Fruit fly (Drosophila melanogaster) whole organism, embryonic: ENCODE results near the gene Pstk.

ENCODE experiments used
- Aef1 ChIP-seq: fragments of 200-800 bp; sonication (Bioruptor generic); IDR thresholded peaks from 3 replicates; pipeline ENCODE4 v1.3.6; 2022; ENCODE audit warnings: missing biosample characterization, missing genetic modification characterization
- Asciz ChIP-seq: fragments of 200-800 bp; sonication (Bioruptor generic); optimal IDR thresholded peaks from 2 replicates; lab custom pipeline; 2017; ENCODE audit warnings: missing biosample characterization, mild to moderate bottlenecking, missing genetic modification characterization, missing genetic modification reagents
- Atf6 ChIP-seq: fragments of 200-800 bp; sonication (Bioruptor generic); IDR thresholded peaks from 2 replicates; pipeline ENCODE4 v1.3.6; 2022; ENCODE audit warnings: missing biosample characterization, missing genetic modification characterization
- BEAF-32 ChIP-seq: fragments of 200-800 bp; sonication (Bioruptor generic); optimal IDR thresholded peaks from 3 replicates; lab custom pipeline; 2017; ENCODE audit warnings: missing biosample characterization, missing genetic modification characterization, mild to moderate bottlenecking, moderate library complexity, missing genetic modification reagents
- CG10267 ChIP-seq: fragments of 200-800 bp; sonication (Bioruptor generic); optimal IDR thresholded peaks from 2 replicates; lab custom pipeline; 2018; ENCODE audit warnings: missing biosample characterization, mild to moderate bottlenecking, missing genetic modification characterization, moderate library complexity
- CG11504 ChIP-seq: fragments of 200-800 bp; sonication (Bioruptor generic); optimal IDR thresholded peaks from 3 replicates; lab custom pipeline; 2019; ENCODE audit warnings: missing biosample characterization, mild to moderate bottlenecking, missing genetic modification characterization, moderate library complexity
- CG12155 ChIP-seq: fragments of 200-800 bp; sonication (Bioruptor generic); optimal IDR thresholded peaks from 3 replicates; lab custom pipeline; 2016; ENCODE audit warnings: missing biosample characterization, missing genetic modification characterization
- CG14050 ChIP-seq: fragments of 200-800 bp; sonication (Bioruptor generic); IDR thresholded peaks from 3 replicates; pipeline ENCODE4 v1.3.6; 2022; ENCODE audit warnings: missing biosample characterization, missing genetic modification characterization
- CG15514 ChIP-seq: fragments of 200-800 bp; sonication (Bioruptor generic); optimal IDR thresholded peaks from 3 replicates; lab custom pipeline; 2017; ENCODE audit warnings: missing biosample characterization, missing genetic modification characterization, mild to moderate bottlenecking, moderate library complexity, missing genetic modification reagents
- CG17186 ChIP-seq: fragments of 200-800 bp; sonication (Bioruptor generic); optimal IDR thresholded peaks from 3 replicates; lab custom pipeline; 2017; ENCODE audit warnings: missing biosample characterization, missing genetic modification reagents, missing genetic modification characterization
- CG17912 ChIP-seq: fragments of 200-800 bp; sonication (Bioruptor generic); optimal IDR thresholded peaks from 2 replicates; lab custom pipeline; 2018; ENCODE audit warnings: missing biosample characterization, mild to moderate bottlenecking, missing genetic modification characterization
- CG18011 ChIP-seq: fragments of 200-800 bp; sonication (Bioruptor generic); optimal IDR thresholded peaks from 2 replicates; lab custom pipeline; 2017; ENCODE audit warnings: missing biosample characterization, missing genetic modification characterization, mild to moderate bottlenecking, moderate library complexity, missing genotype
- CG2875 ChIP-seq: fragments of 200-800 bp; sonication (Bioruptor generic); optimal IDR thresholded peaks from 2 replicates; lab custom pipeline; 2017; ENCODE audit warnings: missing biosample characterization, mild to moderate bottlenecking, missing genetic modification characterization, missing genetic modification reagents
- CG2889 ChIP-seq: fragments of 200-800 bp; sonication (Bioruptor generic); IDR thresholded peaks from 3 replicates; pipeline ENCODE4 v1.3.6; 2022; ENCODE audit warnings: missing biosample characterization, missing genetic modification characterization
- CG4617 ChIP-seq: fragments of 200-800 bp; sonication (Bioruptor generic); optimal IDR thresholded peaks from 3 replicates; lab custom pipeline; 2016; ENCODE audit warnings: missing biosample characterization, missing genetic modification characterization, borderline replicate concordance
- CG4730 ChIP-seq: fragments of 200-800 bp; sonication (Bioruptor generic); IDR thresholded peaks from 2 replicates; pipeline ENCODE4 v1.3.6; 2022; ENCODE audit warnings: missing biosample characterization, missing genetic modification characterization
- CG5180 ChIP-seq: fragments of 200-800 bp; sonication (Bioruptor generic); optimal IDR thresholded peaks from 3 replicates; lab custom pipeline; 2017; ENCODE audit warnings: missing biosample characterization, missing genetic modification characterization, mild to moderate bottlenecking, moderate library complexity, missing genetic modification reagents
- CG6813 ChIP-seq: fragments of 200-800 bp; sonication (Bioruptor generic); optimal IDR thresholded peaks from 2 replicates; lab custom pipeline; 2017; ENCODE audit warnings: missing biosample characterization, missing genetic modification characterization, mild to moderate bottlenecking, moderate library complexity, missing genetic modification reagents
- CG6854 ChIP-seq: fragments of 200-800 bp; sonication (Bioruptor generic); optimal IDR thresholded peaks from 3 replicates; lab custom pipeline; 2017; ENCODE audit warnings: missing biosample characterization, mild to moderate bottlenecking, missing genetic modification characterization
- CG7556 ChIP-seq: fragments of 200-800 bp; sonication (Bioruptor generic); optimal IDR thresholded peaks from 2 replicates; lab custom pipeline; 2017; ENCODE audit warnings: missing biosample characterization, mild to moderate bottlenecking, missing genetic modification characterization
- CG7745 ChIP-seq: fragments of 200-800 bp; sonication (Bioruptor generic); optimal IDR thresholded peaks from 2 replicates; lab custom pipeline; 2018; ENCODE audit warnings: missing biosample characterization, mild to moderate bottlenecking, missing genetic modification characterization, moderate library complexity
- GATAe ChIP-seq: fragments of 200-800 bp; sonication (Bioruptor generic); conservative IDR thresholded peaks from 2 replicates; pipeline ENCODE4 v1.3.6; 2022; ENCODE audit warnings: missing biosample characterization, missing genetic modification characterization
- Hr51 ChIP-seq, 2 experiments: fragments of 200-800 bp; sonication (Bioruptor generic); optimal IDR thresholded peaks; 2 replicates in 1 of 2; 3 replicates in 1 of 2; lab custom pipeline; 2016 to 2018; ENCODE audit warnings: missing biosample characterization in 2 of 2, missing genetic modification characterization in 2 of 2, mild to moderate bottlenecking in 1 of 2, moderate library complexity in 1 of 2
- Max ChIP-seq: fragments of 200-800 bp; sonication (Bioruptor generic); optimal IDR thresholded peaks from 2 replicates; lab custom pipeline; 2016; ENCODE audit warnings: missing biosample characterization, mild to moderate bottlenecking, missing genetic modification characterization
- NC2β ChIP-seq: fragments of 200-800 bp; sonication (Bioruptor generic); optimal IDR thresholded peaks from 2 replicates; lab custom pipeline; 2016; ENCODE audit warnings: missing biosample characterization, missing genetic modification characterization
- Oli ChIP-seq: fragments of 200-800 bp; sonication (Bioruptor generic); optimal IDR thresholded peaks from 2 replicates; lab custom pipeline; 2018; ENCODE audit warnings: missing biosample characterization, mild to moderate bottlenecking, missing genetic modification characterization, moderate library complexity
- Opbp ChIP-seq: fragments of 200-800 bp; sonication (Bioruptor generic); IDR thresholded peaks from 3 replicates; pipeline ENCODE4 v1.3.6; 2022; ENCODE audit warnings: missing biosample characterization, missing genetic modification characterization; ENCODE audit not compliant: partially characterized antibody
- Poxn ChIP-seq: fragments of 200-800 bp; sonication (Bioruptor generic); IDR thresholded peaks from 2 replicates; pipeline ENCODE4 v1.3.6; 2022; ENCODE audit warnings: missing biosample characterization, missing genetic modification characterization
- Scr ChIP-seq: fragments of 200-800 bp; sonication (Bioruptor generic); IDR thresholded peaks from 2 replicates; pipeline ENCODE4 v1.3.6; 2022; ENCODE audit warnings: missing biosample characterization, missing genetic modification characterization; ENCODE audit not compliant: partially characterized antibody
- Spps ChIP-seq: fragments of 200-800 bp; sonication (Bioruptor generic); optimal IDR thresholded peaks from 2 replicates; lab custom pipeline; 2018; ENCODE audit warnings: missing biosample characterization, mild to moderate bottlenecking, missing genetic modification characterization
- aop ChIP-seq: fragments of 200-800 bp; sonication (Bioruptor generic); IDR thresholded peaks from 2 replicates; pipeline ENCODE4 v1.3.6; 2022; ENCODE audit warnings: missing biosample characterization, missing genetic modification characterization
- bowl ChIP-seq: fragments of 200-800 bp; sonication (Bioruptor generic); IDR thresholded peaks from 2 replicates; pipeline ENCODE4 v1.3.6; 2022; ENCODE audit warnings: missing biosample characterization, missing genetic modification characterization
- cad ChIP-seq: fragments of >200 bp; optimal IDR thresholded peaks from 2 replicates; lab custom pipeline; 2017; ENCODE audit warnings: missing biosample characterization, missing genetic modification characterization
- chm ChIP-seq: fragments of 200-800 bp; sonication (Bioruptor generic); IDR thresholded peaks from 2 replicates; pipeline ENCODE4 v1.3.6; 2022; ENCODE audit warnings: missing biosample characterization, missing genetic modification characterization
- crc ChIP-seq: fragments of 200-800 bp; sonication (Bioruptor generic); optimal IDR thresholded peaks from 2 replicates; lab custom pipeline; 2016; ENCODE audit warnings: missing biosample characterization, missing genetic modification characterization
- da ChIP-seq: fragments of 200-800 bp; sonication (Bioruptor generic); optimal IDR thresholded peaks from 2 replicates; lab custom pipeline; 2016; ENCODE audit warnings: missing biosample characterization, missing genetic modification characterization
- disco-r ChIP-seq: fragments of 200-800 bp; sonication (Bioruptor generic); optimal IDR thresholded peaks from 2 replicates; lab custom pipeline; 2016; ENCODE audit warnings: missing biosample characterization, missing genetic modification characterization
- en ChIP-seq: fragments of 200-800 bp; sonication (Bioruptor generic); optimal IDR thresholded peaks from 2 replicates; lab custom pipeline; 2016; ENCODE audit warnings: missing biosample characterization, missing genetic modification characterization
- ftz-f1 ChIP-seq: fragments of 200-800 bp; sonication (Bioruptor generic); optimal IDR thresholded peaks from 2 replicates; lab custom pipeline; 2016; ENCODE audit warnings: missing biosample characterization, missing genetic modification characterization
- h ChIP-seq: fragments of >200 bp; optimal IDR thresholded peaks from 2 replicates; lab custom pipeline; 2017
- kni ChIP-seq: fragments of 200-800 bp; sonication (Bioruptor generic); optimal IDR thresholded peaks from 3 replicates; lab custom pipeline; 2017; ENCODE audit warnings: mild to moderate bottlenecking, missing biosample characterization, missing genetic modification reagents, missing genetic modification characterization
- lola ChIP-seq, 3 experiments: fragments of >200 bp in 2 of 3; fragments of 200-800 bp in 1 of 3; sonication (Bioruptor generic) in 1 of 3; optimal IDR thresholded peaks; 2 replicates each; lab custom pipeline; 2017 to 2019; ENCODE audit warnings: missing biosample characterization in 3 of 3, missing genetic modification characterization in 3 of 3, mild to moderate bottlenecking in 1 of 3, moderate library complexity in 1 of 3
- mld ChIP-seq: fragments of 200-800 bp; sonication (Bioruptor generic); IDR thresholded peaks from 3 replicates; pipeline ENCODE4 v1.3.6; 2022; ENCODE audit warnings: missing biosample characterization, missing genetic modification characterization; ENCODE audit not compliant: partially characterized antibody
- pros ChIP-seq: fragments of 200-800 bp; sonication (Bioruptor generic); optimal IDR thresholded peaks from 3 replicates; lab custom pipeline; 2019; ENCODE audit warnings: missing biosample characterization, mild to moderate bottlenecking, missing genetic modification characterization, moderate library complexity
- repo ChIP-seq: fragments of 200-800 bp; sonication (Bioruptor generic); optimal IDR thresholded peaks from 2 replicates; lab custom pipeline; 2016; ENCODE audit warnings: missing biosample characterization, missing genetic modification characterization
- scrt ChIP-seq: fragments of 200-800 bp; sonication (Bioruptor generic); optimal IDR thresholded peaks from 2 replicates; lab custom pipeline; 2018; ENCODE audit warnings: missing biosample characterization, mild to moderate bottlenecking, missing genetic modification characterization, moderate library complexity
- sima ChIP-seq: fragments of 200-800 bp; sonication (Bioruptor generic); optimal IDR thresholded peaks from 2 replicates; lab custom pipeline; 2016; ENCODE audit warnings: missing biosample characterization, missing genetic modification characterization
- sr ChIP-seq: fragments of 200-800 bp; sonication (Bioruptor generic); IDR thresholded peaks from 3 replicates; pipeline ENCODE4 v1.3.6; 2022; ENCODE audit warnings: missing biosample characterization, missing genetic modification characterization
- tin ChIP-seq: fragments of 200-800 bp; sonication (Bioruptor generic); optimal IDR thresholded peaks from 3 replicates; lab custom pipeline; 2016; ENCODE audit warnings: missing biosample characterization, missing genetic modification characterization

The Pstk gene

dm6 chrX:19651757-19652419 is 33.6 kb upstream of the Pstk start, which contains the start of the genes Ranbp21 and Elys (continued):
- TF ChIP-seq scrt (GFP tag; lab: Kevin White, UChicago) (no peak), CG7745 (tag; lab: Kevin White, UChicago) (no peak), CG10267 (tag; lab: Kevin White, UChicago) (peak; percentile 93), GATAe (GFP tag; lab: Robert Waterston, UW) (no peak), CG2889 (GFP tag; lab: Robert Waterston, UW) (0 out of 3 replicates have a peak, but pooled peaks have one; percentile 27), sima (GFP tag; lab: Kevin White, UChicago) (no peak), NC2β (peak; percentile 29), CG4730 (GFP tag; lab: Robert Waterston, UW) (peak; percentile 34; the same call in 1 of the 2 replicates), tin (GFP tag; lab: Kevin White, UChicago) (peak; percentile 48), CG17186 (GFP tag; lab: Kevin White, UChicago) (peak; percentile 12), en (GFP tag; lab: Kevin White, UChicago) (no peak), CG7556 (GFP tag; lab: Kevin White, UChicago) (peak; percentile 34), sr (GFP tag; lab: Robert Waterston, UW) (no peak), Aef1 (GFP tag; lab: Robert Waterston, UW) (peak; percentile 55), crc (GFP tag; lab: Kevin White, UChicago) (peak; percentile 37), CG15514 (GFP tag; lab: Kevin White, UChicago) (peak; percentile 13), CG18011 (GFP tag; lab: Kevin White, UChicago) (no peak), CG11504 (tag; lab: Kevin White, UChicago) (no peak), bowl (GFP tag; lab: Robert Waterston, UW) (no peak), aop (GFP tag; lab: Robert Waterston, UW) (no peak), CG6813 (GFP tag; lab: Kevin White, UChicago) (no peak), CG14050 (GFP tag; lab: Robert Waterston, UW) (no peak), BEAF-32 (peak; percentile 74), da (peak; percentile 24), Hr51 (GFP tag; optimal IDR thresholded peaks at IDR 0.05; lab: Kevin White, UChicago) (no peak), mld (GFP tag; lab: Robert Waterston, UW) (no peak), Opbp (GFP tag; lab: Robert Waterston, UW) (no peak), kni (no peak), disco-r (GFP tag; lab: Kevin White, UChicago) (peak; percentile 12), CG5180 (GFP tag; lab: Kevin White, UChicago) (no peak), Scr (GFP tag; lab: Robert Waterston, UW) (peak; percentile 50), CG2875 (GFP tag; lab: Kevin White, UChicago) (no peak), ftz-f1 (GFP tag; lab: Kevin White, UChicago) (peak; percentile 5), h (lab: Kevin White, UChicago) (no peak), CG6854 (GFP tag; lab: Kevin White, UChicago) (no peak), lola (GFP tag; optimal IDR thresholded peaks at IDR 0.05; lab: Kevin White, UChicago) (peak in 1 of 3 experiments; percentile 51), Poxn (GFP tag; lab: Robert Waterston, UW) (no peak), CG17912 (GFP tag; lab: Kevin White, UChicago) (no peak), Atf6 (GFP tag; lab: Robert Waterston, UW) (no peak), pros (GFP tag; lab: Kevin White, UChicago) (no peak), Oli (tag; lab: Kevin White, UChicago) (no peak), CG12155 (peak; percentile 50), chm (GFP tag; lab: Robert Waterston, UW) (no peak), Asciz (GFP tag; lab: Kevin White, UChicago) (no peak), repo (GFP tag; lab: Kevin White, UChicago) (no peak), Max (GFP tag; lab: Kevin White, UChicago) (peak; percentile 64), Spps (tag; lab: Kevin White, UChicago) (no peak), cad (GFP tag; lab: Kevin White, UChicago) (no peak), CG4617 (GFP tag; lab: Kevin White, UChicago) (peak; percentile 20)
